Worm (Caenorhabditis elegans): ENCODE measurements around the gene scb-1.
A peak's percentile ranks its signal among the peaks of the same experiment; 100 is the strongest.

The scb-1 gene

DNA sequence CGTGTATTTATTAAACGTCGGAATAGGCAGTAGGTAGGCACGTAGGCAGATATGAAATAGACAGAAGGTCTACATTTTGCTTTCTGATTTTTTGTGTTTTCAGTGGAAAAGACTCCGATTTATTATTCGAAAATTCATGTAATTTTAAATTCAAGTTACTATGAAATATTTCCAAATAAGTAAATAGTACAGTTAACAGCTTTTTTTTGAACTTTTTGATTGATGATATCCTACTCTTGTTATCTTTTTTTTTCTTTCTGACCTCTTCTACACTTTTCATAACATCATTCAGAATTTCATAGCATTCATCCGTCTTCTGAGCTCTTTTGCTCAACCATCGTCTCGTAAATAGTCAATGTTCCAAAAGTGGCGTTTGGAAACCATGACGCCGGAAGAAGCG lies 20.9 kb downstream of the scb-1 start, which contains the start of gene cdkl-1:
Gene cdkl-1, plus strand, starts transcription at position 301 of the 400 bp plus-strand sequence.
- TF ChIP-seq ztf-29 (GFP tag; IDR thresholded peaks at IDR 0.05) (no peak), med-1 (GFP tag; optimal IDR thresholded peaks at IDR 0.05; ENCODE audit: insufficient read depth) (no peak), cog-1 (tag; optimal IDR thresholded peaks at IDR 0.05) (no peak), tab-1 (GFP tag; IDR thresholded peaks at IDR 0.05) (no peak), klf-2 (GFP tag; conservative IDR thresholded peaks at IDR 0.05) (no peak), ref-1 (GFP tag; conservative IDR thresholded peaks at IDR 0.05) (no peak), T22C8.4 (GFP tag; IDR thresholded peaks at IDR 0.05) (no peak), flt-1 (GFP tag; IDR thresholded peaks at IDR 0.05) (no peak), ztf-23 (GFP tag; IDR thresholded peaks at IDR 0.05) (no peak)

DNA sequence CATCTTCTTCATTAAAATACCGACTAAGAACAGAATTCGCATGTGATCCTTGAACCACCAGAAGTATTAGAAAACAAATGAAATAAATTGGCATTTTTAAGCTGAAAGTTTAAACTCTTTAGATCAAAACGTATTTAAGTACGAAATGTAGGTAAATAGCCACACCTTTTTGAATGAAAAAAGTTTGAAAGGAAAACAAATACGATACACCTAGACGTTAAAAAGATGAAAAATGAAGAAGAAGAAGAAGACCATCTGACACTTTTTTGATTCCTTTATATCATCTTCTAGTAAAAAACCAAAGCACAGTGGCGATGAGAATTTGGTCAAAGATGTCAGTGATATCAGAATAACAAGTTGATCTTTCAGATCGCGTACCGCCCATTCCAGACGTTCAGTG lies 23.6 kb downstream of the scb-1 start, which contains the start of gene Y42A5A.3:
Gene Y42A5A.3, minus strand, starts transcription at position 101 of the 400 bp plus-strand sequence.
- TF ChIP-seq ztf-29 (GFP tag; IDR thresholded peaks at IDR 0.05) (no peak), med-1 (GFP tag; optimal IDR thresholded peaks at IDR 0.05; ENCODE audit: insufficient read depth) (no peak), tab-1 (GFP tag; IDR thresholded peaks at IDR 0.05) (no peak), flt-1 (GFP tag; IDR thresholded peaks at IDR 0.05) (no peak), cog-1 (tag; optimal IDR thresholded peaks at IDR 0.05) (no peak), klf-2 (GFP tag; conservative IDR thresholded peaks at IDR 0.05) (no peak), T22C8.4 (GFP tag; IDR thresholded peaks at IDR 0.05) (no peak), ztf-23 (GFP tag; IDR thresholded peaks at IDR 0.05) (no peak), ref-1 (GFP tag; conservative IDR thresholded peaks at IDR 0.05) (no peak)

DNA sequence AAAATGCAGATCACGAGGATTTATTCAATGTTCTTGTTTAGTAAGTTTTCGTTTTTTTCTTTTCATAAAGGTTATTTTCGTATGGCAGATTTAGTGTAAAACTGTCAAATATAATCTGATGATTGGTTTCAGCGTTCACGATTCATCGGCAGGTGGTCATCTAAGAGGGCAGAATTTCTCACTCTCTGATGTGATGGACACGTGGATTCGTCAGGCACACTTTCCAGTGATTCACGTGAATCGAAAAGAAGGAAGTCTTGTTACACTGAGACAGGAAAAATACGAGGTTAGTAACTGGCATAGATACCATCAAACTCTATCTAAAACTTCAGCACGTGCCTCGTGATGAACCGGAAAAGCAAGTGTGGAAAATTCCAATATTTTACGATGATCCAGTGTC lies 24.8 kb downstream of the scb-1 start:
- TF ChIP-seq ztf-29 (GFP tag; IDR thresholded peaks at IDR 0.05) (no peak), klf-2 (GFP tag; conservative IDR thresholded peaks at IDR 0.05) (no peak), med-1 (GFP tag; optimal IDR thresholded peaks at IDR 0.05; ENCODE audit: insufficient read depth) (no peak), T22C8.4 (GFP tag; IDR thresholded peaks at IDR 0.05) (no peak), cog-1 (tag; optimal IDR thresholded peaks at IDR 0.05) (no peak), ref-1 (GFP tag; conservative IDR thresholded peaks at IDR 0.05) (no peak), flt-1 (GFP tag; IDR thresholded peaks at IDR 0.05) (no peak), tab-1 (GFP tag; IDR thresholded peaks at IDR 0.05) (no peak), ztf-23 (GFP tag; IDR thresholded peaks at IDR 0.05) (no peak)

DNA sequence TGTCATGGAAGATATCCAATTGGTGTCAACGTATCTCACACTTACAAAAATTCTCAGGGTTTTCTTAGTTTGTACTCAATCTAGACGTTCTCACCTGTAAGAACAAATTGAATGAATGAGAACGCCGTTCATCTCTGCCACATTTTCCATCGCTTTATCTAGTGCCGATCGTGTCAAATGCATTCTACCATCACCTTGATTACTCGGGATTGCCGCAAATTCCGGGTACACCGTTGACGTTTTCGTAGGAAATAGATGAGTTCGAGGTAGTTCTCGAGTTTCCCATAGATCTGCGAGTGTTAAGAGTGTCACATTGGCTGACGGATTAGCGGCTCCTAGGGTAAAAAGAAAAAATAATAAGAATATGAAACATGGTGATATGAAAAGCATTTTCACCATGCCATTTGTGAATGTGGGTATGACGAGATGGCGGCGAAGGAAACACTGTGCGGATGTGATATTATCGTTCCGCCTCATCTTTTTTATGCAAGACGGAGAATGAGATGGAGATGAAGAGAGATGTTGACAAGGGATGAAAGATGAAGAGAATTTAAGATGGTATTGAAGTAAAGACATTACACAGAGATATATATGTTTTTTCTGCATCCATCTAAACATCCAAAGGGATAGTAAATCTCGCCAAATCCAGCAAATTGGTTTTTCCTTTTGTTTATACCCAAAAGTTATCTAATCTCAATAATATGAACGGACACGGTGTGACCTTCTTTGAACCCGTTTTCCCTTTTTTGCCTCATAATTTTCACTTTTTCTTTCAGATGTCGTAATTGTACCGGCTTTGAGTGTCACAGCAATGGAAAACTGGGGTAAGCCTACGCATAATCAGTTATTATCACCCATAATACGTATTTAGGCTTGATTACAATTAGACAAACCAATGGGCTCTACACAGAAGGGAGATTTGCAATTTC lies 26.1 kb downstream of the scb-1 start, which contains the start of gene lact-8:
Gene lact-8, minus strand, starts transcription at position 445 of the 929 bp plus-strand sequence.
- no peak for TF ChIP-seq ref-1 (GFP tag; conservative IDR thresholded peaks at IDR 0.05)
- TF ChIP-seq ztf-23 (GFP tag; IDR thresholded peaks at IDR 0.05), result no peak
- TF ChIP-seq med-1 (GFP tag; optimal IDR thresholded peaks at IDR 0.05; ENCODE audit: insufficient read depth), result no peak
- TF ChIP-seq T22C8.4 (GFP tag; IDR thresholded peaks at IDR 0.05), result no peak
- no peak for TF ChIP-seq cog-1 (tag; optimal IDR thresholded peaks at IDR 0.05)
- TF ChIP-seq klf-2 (GFP tag; conservative IDR thresholded peaks at IDR 0.05), result no peak
- no peak for TF ChIP-seq ztf-29 (GFP tag; IDR thresholded peaks at IDR 0.05)
- no peak for TF ChIP-seq tab-1 (GFP tag; IDR thresholded peaks at IDR 0.05)
- TF ChIP-seq flt-1 (GFP tag; IDR thresholded peaks at IDR 0.05), result no peak

DNA sequence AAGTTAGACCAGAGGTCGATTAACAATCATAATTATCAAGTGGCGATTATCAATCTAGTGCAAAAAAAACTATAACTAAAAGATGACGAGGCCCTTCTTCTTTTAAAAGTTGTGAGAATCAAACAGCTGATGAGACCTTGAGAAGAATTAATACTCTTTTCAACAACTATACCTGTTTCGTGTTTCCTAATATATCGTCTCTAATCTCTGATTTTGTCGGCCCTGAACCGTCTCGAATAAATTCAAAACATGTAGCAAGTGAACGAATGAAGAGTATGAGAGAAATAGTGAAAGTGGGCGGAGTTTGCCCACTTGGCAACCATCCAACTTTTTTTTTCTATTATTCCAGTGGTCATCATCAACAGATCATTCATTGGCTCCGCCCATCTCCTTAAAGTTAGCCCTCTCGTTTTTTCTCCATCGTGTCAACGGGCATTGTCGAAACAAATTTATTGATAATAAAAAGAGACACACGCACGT lies 31.9 kb downstream of the scb-1 start, which contains the start of gene Y42A5A.1:
Gene Y42A5A.1, plus strand, starts transcription at position 430 of the 480 bp plus-strand sequence.
- TF ChIP-seq ztf-23 (GFP tag; IDR thresholded peaks at IDR 0.05) (no peak), cog-1 (tag; optimal IDR thresholded peaks at IDR 0.05) (no peak), T22C8.4 (GFP tag; IDR thresholded peaks at IDR 0.05) (no peak), med-1 (GFP tag; optimal IDR thresholded peaks at IDR 0.05; ENCODE audit: insufficient read depth) (no peak), ztf-29 (GFP tag; IDR thresholded peaks at IDR 0.05) (no peak), klf-2 (GFP tag; conservative IDR thresholded peaks at IDR 0.05) (no peak), flt-1 (GFP tag; IDR thresholded peaks at IDR 0.05) (no peak), ref-1 (GFP tag; conservative IDR thresholded peaks at IDR 0.05) (no peak)

DNA sequence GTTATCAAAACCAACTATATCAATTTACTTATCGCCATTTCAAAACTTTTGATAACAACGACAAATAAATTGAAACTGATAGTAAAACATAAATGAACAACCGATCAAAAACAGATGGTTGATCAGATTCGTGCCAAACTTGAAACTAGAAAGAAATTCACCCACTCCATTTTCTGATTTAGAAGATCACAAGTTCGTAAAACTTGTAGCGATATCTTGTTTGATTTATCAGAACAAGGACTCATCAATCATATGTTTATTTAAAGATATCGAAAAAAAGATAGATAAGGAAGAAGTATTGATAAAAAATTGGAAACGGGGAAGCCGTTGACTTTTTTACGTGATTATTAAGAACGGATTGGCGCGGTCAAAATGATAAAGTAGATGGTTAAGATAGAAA lies 32.4 kb downstream of the scb-1 start:
- no peak for TF ChIP-seq flt-1 (GFP tag; IDR thresholded peaks at IDR 0.05)
- no peak for TF ChIP-seq ztf-29 (GFP tag; IDR thresholded peaks at IDR 0.05)
- TF ChIP-seq tab-1 (GFP tag; IDR thresholded peaks at IDR 0.05), result no peak
- no peak for TF ChIP-seq cog-1 (tag; optimal IDR thresholded peaks at IDR 0.05)
- no peak for TF ChIP-seq ref-1 (GFP tag; conservative IDR thresholded peaks at IDR 0.05)
- no peak for TF ChIP-seq T22C8.4 (GFP tag; IDR thresholded peaks at IDR 0.05)
- TF ChIP-seq klf-2 (GFP tag; conservative IDR thresholded peaks at IDR 0.05), result no peak
- TF ChIP-seq ztf-23 (GFP tag; IDR thresholded peaks at IDR 0.05), result no peak
- TF ChIP-seq med-1 (GFP tag; optimal IDR thresholded peaks at IDR 0.05; ENCODE audit: insufficient read depth), result no peak

DNA sequence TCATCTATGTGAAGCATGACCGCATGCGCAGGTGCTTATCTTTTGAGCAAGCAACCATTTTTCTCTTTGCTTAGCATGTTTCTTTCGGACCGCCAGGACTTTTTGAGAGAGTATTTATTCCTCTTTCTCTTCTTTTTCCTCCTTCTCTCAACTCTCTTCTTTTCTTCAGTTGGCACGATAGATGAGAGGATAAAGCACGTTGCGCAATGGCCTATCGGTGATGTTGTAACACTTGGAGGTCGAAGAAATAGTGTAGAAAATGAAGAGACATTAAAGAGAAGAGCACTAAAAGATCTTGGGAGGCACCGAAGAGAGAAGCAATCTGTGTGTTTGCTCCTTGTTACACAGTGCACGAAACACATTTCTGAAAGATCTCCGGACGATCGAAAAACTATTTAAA lies 35.8 kb downstream of the scb-1 start:
- peak; percentile 77 for TF ChIP-seq cog-1 (tag; optimal IDR thresholded peaks at IDR 0.05)
- no peak for TF ChIP-seq klf-2 (GFP tag; conservative IDR thresholded peaks at IDR 0.05)

DNA sequence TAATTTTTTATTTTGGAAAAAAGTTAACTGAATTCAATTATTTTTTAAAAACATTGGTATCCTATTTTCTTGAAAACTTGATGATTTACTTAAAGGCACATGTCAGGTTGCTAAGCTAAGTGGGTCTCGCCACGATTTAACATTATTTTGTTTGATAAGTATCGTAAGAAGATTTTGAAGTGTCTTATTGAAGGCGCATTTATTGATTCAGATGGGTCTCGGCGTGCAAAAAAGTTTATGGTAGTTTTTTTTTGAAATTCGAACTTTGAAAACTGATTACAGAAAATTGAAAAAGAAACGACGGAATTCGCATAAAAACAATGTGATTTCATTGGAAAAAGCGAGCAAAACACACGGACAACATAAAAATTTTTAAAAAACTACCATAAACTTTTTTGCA lies 36.5 kb downstream of the scb-1 start:
- no peak for TF ChIP-seq klf-2 (GFP tag; conservative IDR thresholded peaks at IDR 0.05)
- TF ChIP-seq med-1 (GFP tag; optimal IDR thresholded peaks at IDR 0.05; ENCODE audit: insufficient read depth), result no peak
- TF ChIP-seq ref-1 (GFP tag; conservative IDR thresholded peaks at IDR 0.05), result no peak
- TF ChIP-seq tab-1 (GFP tag; IDR thresholded peaks at IDR 0.05), result no peak
- TF ChIP-seq T22C8.4 (GFP tag; IDR thresholded peaks at IDR 0.05), result no peak
- no peak for TF ChIP-seq flt-1 (GFP tag; IDR thresholded peaks at IDR 0.05)
- TF ChIP-seq ztf-23 (GFP tag; IDR thresholded peaks at IDR 0.05), result no peak
- TF ChIP-seq ztf-29 (GFP tag; IDR thresholded peaks at IDR 0.05), result no peak
- TF ChIP-seq cog-1 (tag; optimal IDR thresholded peaks at IDR 0.05), result no peak

DNA sequence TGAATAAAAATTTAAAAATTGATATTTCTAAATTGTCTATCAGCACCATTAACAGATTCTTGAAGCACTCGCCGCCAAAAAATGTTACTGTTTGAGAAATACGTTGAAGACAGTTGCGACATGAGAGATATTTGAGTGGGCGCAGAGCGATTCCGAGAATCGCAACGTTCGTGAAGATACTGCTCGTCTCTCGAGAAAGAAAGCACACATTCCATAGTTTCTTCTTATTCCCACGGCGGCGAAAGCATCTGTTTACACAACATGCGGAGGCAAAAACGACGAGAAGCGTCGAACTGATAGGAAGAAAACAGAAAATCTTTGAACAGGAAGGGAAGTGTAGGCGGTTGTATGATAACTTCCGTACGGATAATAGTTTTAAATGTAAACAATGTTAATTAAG lies 37.0 kb downstream of the scb-1 start:
- TF ChIP-seq ztf-29 (GFP tag; IDR thresholded peaks at IDR 0.05), result no peak
- TF ChIP-seq flt-1 (GFP tag; IDR thresholded peaks at IDR 0.05), result no peak
- TF ChIP-seq cog-1 (tag; optimal IDR thresholded peaks at IDR 0.05), result peak; percentile 23

Data from whole organism, midembryonic.